Fruit fly (Drosophila melanogaster) whole organism, embryonic: ENCODE measurements around the gene CG11596.

Experiments used
- Adf1 ChIP-seq: fragments of 200-800 bp; sonication (Bioruptor generic); IDR thresholded peaks from 2 replicates; pipeline ENCODE4 v1.3.6; 2022; ENCODE audit warnings: missing biosample characterization, missing genetic modification characterization
- Atf-2 ChIP-seq: fragments of 200-800 bp; sonication (Bioruptor generic); optimal IDR thresholded peaks from 2 replicates; lab custom pipeline; 2016; ENCODE audit warnings: missing biosample characterization, missing genetic modification characterization
- CG12942 ChIP-seq: fragments of 200-800 bp; sonication (Bioruptor generic); optimal IDR thresholded peaks from 3 replicates; lab custom pipeline; 2016; ENCODE audit warnings: missing biosample characterization, missing genetic modification characterization
- CG14710 ChIP-seq: fragments of 200-800 bp; sonication (Bioruptor generic); optimal IDR thresholded peaks from 3 replicates; lab custom pipeline; 2019; ENCODE audit warnings: missing biosample characterization, mild to moderate bottlenecking, missing genetic modification characterization, moderate library complexity
- CG1603 ChIP-seq: fragments of 200-800 bp; sonication (Bioruptor generic); optimal IDR thresholded peaks from 2 replicates; lab custom pipeline; 2019; ENCODE audit warnings: missing biosample characterization, mild to moderate bottlenecking, missing genetic modification characterization, moderate library complexity
- CG18476 ChIP-seq: fragments of 200-800 bp; sonication (Bioruptor generic); optimal IDR thresholded peaks from 2 replicates; lab custom pipeline; 2016; ENCODE audit warnings: missing biosample characterization, mild to moderate bottlenecking, missing genetic modification characterization
- CG2129 ChIP-seq: fragments of 200-800 bp; sonication (Bioruptor generic); IDR thresholded peaks from 2 replicates; pipeline ENCODE4 v1.3.6; 2022; ENCODE audit warnings: missing biosample characterization, missing genetic modification characterization; ENCODE audit not compliant: partially characterized antibody
- CG2199 ChIP-seq: fragments of 200-800 bp; sonication (Bioruptor generic); IDR thresholded peaks from 3 replicates; pipeline ENCODE4 v1.3.6; 2022; ENCODE audit warnings: missing biosample characterization, missing genetic modification characterization
- CG3407 ChIP-seq: fragments of 200-800 bp; sonication (Bioruptor generic); optimal IDR thresholded peaks from 2 replicates; lab custom pipeline; 2018; ENCODE audit warnings: missing biosample characterization, mild to moderate bottlenecking, missing genetic modification characterization
- CG4854 ChIP-seq: fragments of 200-800 bp; sonication (Bioruptor generic); optimal IDR thresholded peaks from 2 replicates; lab custom pipeline; 2016; ENCODE audit warnings: missing biosample characterization, missing genetic modification characterization, inconsistent platforms
- CG6854 ChIP-seq: fragments of 200-800 bp; sonication (Bioruptor generic); optimal IDR thresholded peaks from 3 replicates; lab custom pipeline; 2017; ENCODE audit warnings: missing biosample characterization, mild to moderate bottlenecking, missing genetic modification characterization
- CG7357 ChIP-seq: fragments of 200-800 bp; sonication (Bioruptor generic); IDR thresholded peaks from 3 replicates; pipeline ENCODE4 v1.3.6; 2022; ENCODE audit warnings: missing biosample characterization, missing genetic modification characterization
- CHES-1-like ChIP-seq: fragments of 200-800 bp; sonication (Bioruptor generic); optimal IDR thresholded peaks from 2 replicates; lab custom pipeline; 2016; ENCODE audit warnings: missing biosample characterization, missing genetic modification characterization
- CrebB ChIP-seq: fragments of 200-800 bp; sonication (Bioruptor generic); optimal IDR thresholded peaks from 3 replicates; lab custom pipeline; 2018; ENCODE audit warnings: missing biosample characterization, mild to moderate bottlenecking, missing genetic modification characterization
- D19B ChIP-seq: fragments of 200-800 bp; sonication (Bioruptor generic); optimal IDR thresholded peaks from 2 replicates; lab custom pipeline; 2017; ENCODE audit warnings: missing biosample characterization, mild to moderate bottlenecking, missing genetic modification characterization
- Dek ChIP-seq: fragments of 200-800 bp; sonication (Bioruptor generic); optimal IDR thresholded peaks from 3 replicates; lab custom pipeline; 2019; ENCODE audit warnings: missing biosample characterization, mild to moderate bottlenecking, missing genetic modification characterization, moderate library complexity
- Dfd ChIP-seq, 2 experiments: fragments of >200 bp; optimal IDR thresholded peaks; 2 replicates each; lab custom pipeline; 2017; ENCODE audit warnings: missing biosample characterization in 2 of 2, missing genetic modification characterization in 2 of 2
- E2f1 ChIP-seq: fragments of 200-800 bp; sonication (Bioruptor generic); IDR thresholded peaks from 2 replicates; pipeline ENCODE4 v1.3.6; 2022; ENCODE audit warnings: missing biosample characterization, missing genetic modification characterization
- GATAe ChIP-seq: fragments of 200-800 bp; sonication (Bioruptor generic); conservative IDR thresholded peaks from 2 replicates; pipeline ENCODE4 v1.3.6; 2022; ENCODE audit warnings: missing biosample characterization, missing genetic modification characterization
- Gsc ChIP-seq: fragments of 200-800 bp; sonication (Bioruptor generic); IDR thresholded peaks from 2 replicates; pipeline ENCODE4 v1.3.6; 2022; ENCODE audit warnings: missing biosample characterization, missing genetic modification characterization
- H15 ChIP-seq: fragments of 200-800 bp; sonication (Bioruptor generic); IDR thresholded peaks from 3 replicates; pipeline ENCODE4 v1.3.6; 2022; ENCODE audit warnings: missing biosample characterization, missing genetic modification characterization
- HLHmδ ChIP-seq: fragments of 200-800 bp; sonication (Bioruptor generic); optimal IDR thresholded peaks from 2 replicates; lab custom pipeline; 2018; ENCODE audit warnings: missing biosample characterization, mild to moderate bottlenecking, missing genetic modification characterization, moderate library complexity
- Jarid2 ChIP-seq: fragments of 200-800 bp; sonication (Bioruptor generic); optimal IDR thresholded peaks from 3 replicates; lab custom pipeline; 2017; ENCODE audit warnings: mild to moderate bottlenecking, missing biosample characterization, missing genetic modification reagents, missing genetic modification characterization
- Meics ChIP-seq: fragments of 200-800 bp; sonication (Bioruptor generic); optimal IDR thresholded peaks from 2 replicates; lab custom pipeline; 2017; ENCODE audit warnings: missing biosample characterization, mild to moderate bottlenecking, missing genetic modification characterization
- NC2β ChIP-seq: fragments of 200-800 bp; sonication (Bioruptor generic); optimal IDR thresholded peaks from 2 replicates; lab custom pipeline; 2016; ENCODE audit warnings: missing biosample characterization, missing genetic modification characterization
- Neu2 ChIP-seq: fragments of 200-800 bp; sonication (Bioruptor generic); optimal IDR thresholded peaks from 3 replicates; lab custom pipeline; 2016; ENCODE audit warnings: missing biosample characterization, missing genetic modification characterization, borderline replicate concordance
- PHDP ChIP-seq: fragments of 200-800 bp; sonication (Bioruptor generic); optimal IDR thresholded peaks from 3 replicates; lab custom pipeline; 2018; ENCODE audit warnings: missing biosample characterization, mild to moderate bottlenecking, missing genetic modification characterization, moderate library complexity
- Rfx ChIP-seq: fragments of 200-800 bp; sonication (Bioruptor generic); IDR thresholded peaks from 2 replicates; pipeline ENCODE4 v1.3.6; 2022; ENCODE audit warnings: missing biosample characterization, missing genetic modification characterization
- ab ChIP-seq: fragments of 200-800 bp; sonication (Bioruptor generic); optimal IDR thresholded peaks from 2 replicates; lab custom pipeline; 2016; ENCODE audit warnings: missing biosample characterization, missing genetic modification characterization
- ase ChIP-seq: fragments of 200-800 bp; sonication (Bioruptor generic); IDR thresholded peaks from 3 replicates; pipeline ENCODE4 v1.3.6; 2022; ENCODE audit warnings: missing biosample characterization, missing genetic modification characterization
- ato ChIP-seq: fragments of 200-800 bp; sonication (Bioruptor generic); IDR thresholded peaks from 2 replicates; pipeline ENCODE4 v1.3.6; 2022; ENCODE audit warnings: missing biosample characterization, missing genetic modification characterization; ENCODE audit not compliant: partially characterized antibody
- bigmax ChIP-seq: fragments of 200-800 bp; sonication (Bioruptor generic); optimal IDR thresholded peaks from 2 replicates; lab custom pipeline; 2018; ENCODE audit warnings: missing biosample characterization, mild to moderate bottlenecking, missing genetic modification characterization
- chif ChIP-seq, 2 experiments: fragments of 200-800 bp; sonication (Bioruptor generic); optimal IDR thresholded peaks; 3 replicates each; lab custom pipeline; 2016; ENCODE audit warnings: missing biosample characterization in 2 of 2, missing genetic modification characterization in 2 of 2
- chm ChIP-seq: fragments of 200-800 bp; sonication (Bioruptor generic); IDR thresholded peaks from 2 replicates; pipeline ENCODE4 v1.3.6; 2022; ENCODE audit warnings: missing biosample characterization, missing genetic modification characterization
- cwo ChIP-seq: fragments of 200-800 bp; sonication (Bioruptor generic); optimal IDR thresholded peaks from 3 replicates; lab custom pipeline; 2017; ENCODE audit warnings: missing biosample characterization, missing genetic modification characterization, mild to moderate bottlenecking, moderate library complexity, missing genetic modification reagents
- dimm ChIP-seq: fragments of 200-800 bp; sonication (Bioruptor generic); IDR thresholded peaks from 2 replicates; pipeline ENCODE4 v1.3.6; 2022; ENCODE audit warnings: missing biosample characterization, missing genetic modification characterization
- esg ChIP-seq: fragments of 200-800 bp; sonication (Bioruptor generic); conservative IDR thresholded peaks from 2 replicates; pipeline ENCODE4 v1.3.6; 2022; ENCODE audit warnings: missing biosample characterization, missing genetic modification characterization
- eve ChIP-seq, 2 experiments: fragments of >200 bp; optimal IDR thresholded peaks; 2 replicates each; lab custom pipeline; 2017; ENCODE audit warnings: missing biosample characterization in 2 of 2, missing genetic modification characterization in 2 of 2
- fd64A ChIP-seq: fragments of 200-800 bp; sonication (Bioruptor generic); optimal IDR thresholded peaks from 3 replicates; lab custom pipeline; 2018; ENCODE audit warnings: missing biosample characterization, mild to moderate bottlenecking, missing genetic modification characterization
- grn ChIP-seq: fragments of 200-800 bp; sonication (Bioruptor generic); optimal IDR thresholded peaks from 3 replicates; lab custom pipeline; 2017; ENCODE audit warnings: missing biosample characterization, missing genetic modification characterization
- ham ChIP-seq: fragments of 200-800 bp; sonication (Bioruptor generic); IDR thresholded peaks from 2 replicates; pipeline ENCODE4 v1.3.6; 2022; ENCODE audit warnings: missing biosample characterization, missing genetic modification characterization
- inv ChIP-seq: fragments of 200-800 bp; sonication (Bioruptor generic); IDR thresholded peaks from 2 replicates; pipeline ENCODE4 v1.3.6; 2022; ENCODE audit warnings: missing biosample characterization, missing genetic modification characterization; ENCODE audit not compliant: partially characterized antibody
- ken ChIP-seq: fragments of 200-800 bp; sonication (Bioruptor generic); IDR thresholded peaks from 3 replicates; pipeline ENCODE4 v1.3.6; 2022; ENCODE audit warnings: missing biosample characterization, missing genetic modification characterization
- mld ChIP-seq: fragments of 200-800 bp; sonication (Bioruptor generic); IDR thresholded peaks from 3 replicates; pipeline ENCODE4 v1.3.6; 2022; ENCODE audit warnings: missing biosample characterization, missing genetic modification characterization; ENCODE audit not compliant: partially characterized antibody
- nmo ChIP-seq: fragments of 200-800 bp; sonication (Bioruptor generic); optimal IDR thresholded peaks from 2 replicates; lab custom pipeline; 2018; ENCODE audit warnings: missing biosample characterization, mild to moderate bottlenecking, missing genetic modification characterization, moderate library complexity
- pita ChIP-seq: fragments of 200-800 bp; sonication (Bioruptor generic); optimal IDR thresholded peaks from 2 replicates; lab custom pipeline; 2017; ENCODE audit warnings: missing biosample characterization, mild to moderate bottlenecking, missing genetic modification characterization
- rib ChIP-seq: fragments of 200-800 bp; sonication (Bioruptor generic); IDR thresholded peaks from 2 replicates; pipeline ENCODE4 v1.3.6; 2022; ENCODE audit warnings: missing biosample characterization, missing genetic modification characterization
- row ChIP-seq: fragments of 200-800 bp; sonication (Bioruptor generic); IDR thresholded peaks from 3 replicates; pipeline ENCODE4 v1.3.6; 2022; ENCODE audit warnings: missing biosample characterization, missing genetic modification characterization
- sisA ChIP-seq: fragments of 200-800 bp; sonication (Bioruptor generic); IDR thresholded peaks from 2 replicates; pipeline ENCODE4 v1.3.6; 2022; ENCODE audit warnings: missing biosample characterization, missing genetic modification characterization
- tgo ChIP-seq: fragments of 200-800 bp; sonication (Bioruptor generic); IDR thresholded peaks from 3 replicates; pipeline ENCODE4 v1.3.6; 2022; ENCODE audit warnings: missing biosample characterization, missing genetic modification characterization
- wdn ChIP-seq: fragments of 200-800 bp; sonication (Bioruptor generic); IDR thresholded peaks from 2 replicates; pipeline ENCODE4 v1.3.6; 2022; ENCODE audit warnings: missing biosample characterization, missing genetic modification characterization

The CG11596 gene

dm6 chrX:1948508-1949065 lies 21.1 kb downstream of the CG11596 start (continued):
- TF ChIP-seq ham (GFP tag; lab: Robert Waterston, UW), result 0 out of 2 replicates have a peak, but pooled peaks have one; percentile 22
- no peak for TF ChIP-seq mld (GFP tag; lab: Robert Waterston, UW)
- no peak for TF ChIP-seq CHES-1-like
- TF ChIP-seq nmo, result no peak
- TF ChIP-seq Adf1 (GFP tag; lab: Robert Waterston, UW), result no peak
- peak; percentile 54 for TF ChIP-seq Dek (tag; lab: Kevin White, UChicago)
- peak; percentile 72; the same call in 1 of the 2 replicates for TF ChIP-seq rib (GFP tag; lab: Robert Waterston, UW)
- TF ChIP-seq CG2129 (GFP tag; lab: Robert Waterston, UW), result no peak
- TF ChIP-seq ase (GFP tag; lab: Robert Waterston, UW), result no peak
- peak; percentile 66 for TF ChIP-seq D19B (GFP tag; lab: Kevin White, UChicago)
- peak; percentile 67 for TF ChIP-seq wdn
- TF ChIP-seq esg (GFP tag; lab: Robert Waterston, UW), result peak; percentile 33
- TF ChIP-seq Gsc (GFP tag; lab: Robert Waterston, UW), result no peak
- no peak for TF ChIP-seq ab (GFP tag; lab: Kevin White, UChicago)
- peak; percentile 59 for TF ChIP-seq cwo
- no peak for TF ChIP-seq chm (GFP tag; lab: Robert Waterston, UW)
- TF ChIP-seq eve (GFP tag; optimal IDR thresholded peaks at IDR 0.05; lab: Kevin White, UChicago), result no peak
- TF ChIP-seq pita, result no peak
- peak in 1 of 2 experiments; percentile 3 for TF ChIP-seq chif (GFP tag; optimal IDR thresholded peaks at IDR 0.05; lab: Kevin White, UChicago)
- TF ChIP-seq ato (GFP tag; lab: Robert Waterston, UW), result no peak
- TF ChIP-seq tgo, result peak; percentile 45; the same call in 2 of the 3 replicates
- no peak for TF ChIP-seq Dfd (GFP tag; optimal IDR thresholded peaks at IDR 0.05; lab: Kevin White, UChicago)
- TF ChIP-seq E2f1 (GFP tag; lab: Robert Waterston, UW), result no peak
- no peak for TF ChIP-seq inv (GFP tag; lab: Robert Waterston, UW)
- TF ChIP-seq NC2β, result no peak
- peak; percentile 53 for TF ChIP-seq row
- peak; percentile 80 for TF ChIP-seq Rfx (GFP tag; lab: Robert Waterston, UW)
- peak; percentile 48 for TF ChIP-seq CG1603 (tag; lab: Kevin White, UChicago)
- 0 out of 3 replicates have a peak, but pooled peaks have one; percentile 23 for TF ChIP-seq CG7357 (GFP tag; lab: Robert Waterston, UW)
- TF ChIP-seq H15 (GFP tag; lab: Robert Waterston, UW), result no peak
- TF ChIP-seq Neu2 (GFP tag; lab: Kevin White, UChicago), result no peak
- no peak for TF ChIP-seq CG14710
- TF ChIP-seq CG2199 (GFP tag; lab: Robert Waterston, UW), result no peak
- no peak for TF ChIP-seq CG6854 (GFP tag; lab: Kevin White, UChicago)
- no peak for TF ChIP-seq grn (GFP tag; lab: Kevin White, UChicago)
- TF ChIP-seq dimm (GFP tag; lab: Robert Waterston, UW), result no peak
- TF ChIP-seq fd64A (GFP tag; lab: Kevin White, UChicago), result no peak
- TF ChIP-seq Atf-2 (GFP tag; lab: Kevin White, UChicago), result no peak
- peak; percentile 77 for TF ChIP-seq Meics (GFP tag; lab: Kevin White, UChicago)
- TF ChIP-seq ken (GFP tag; lab: Robert Waterston, UW), result no peak
- no peak for TF ChIP-seq sisA
- no peak for TF ChIP-seq CG12942 (GFP tag; lab: Kevin White, UChicago)
- no peak for TF ChIP-seq HLHmδ
- TF ChIP-seq Jarid2 (GFP tag; lab: Kevin White, UChicago), result no peak
- TF ChIP-seq bigmax (GFP tag; lab: Kevin White, UChicago), result no peak
- no peak for TF ChIP-seq CG18476
- no peak for TF ChIP-seq GATAe (GFP tag; lab: Robert Waterston, UW)
- no peak for TF ChIP-seq CG3407 (GFP tag; lab: Kevin White, UChicago)
- TF ChIP-seq CG4854 (GFP tag; lab: Kevin White, UChicago), result no peak
- TF ChIP-seq PHDP, result peak; percentile 78
- peak; percentile 8 for TF ChIP-seq CrebB (tag; lab: Kevin White, UChicago)
